Worm (Caenorhabditis elegans) whole organism, L1 larva: ENCODE data around the gene pqn-42.

Source experiments
- C34B4.2 ChIP-seq: sonication (generic microtip); optimal IDR thresholded peaks from 2 replicates; lab custom pipeline; 2017; ENCODE audit warnings: mild to moderate bottlenecking, missing genetic modification characterization, missing compliant biosample characterization
- Y116A8C.19 ChIP-seq: sonication (generic microtip); optimal IDR thresholded peaks from 2 replicates; lab custom pipeline; 2016; ENCODE audit warnings: missing compliant biosample characterization, missing genetic modification characterization, borderline replicate concordance
- aly-2 ChIP-seq: fragments of 150-350 bp; optimal IDR thresholded peaks from 2 replicates; lab custom pipeline; 2014; ENCODE audit warnings: missing biosample characterization, missing genetic modification characterization
- blmp-1 ChIP-seq: fragments of 150-350 bp; optimal IDR thresholded peaks from 2 replicates; lab custom pipeline; 2014; ENCODE audit warnings: missing biosample characterization, missing genetic modification characterization
- ceh-63 ChIP-seq: fragments of 200-800 bp; sonication (Bioruptor generic); optimal IDR thresholded peaks from 2 replicates; lab custom pipeline; 2018; ENCODE audit warnings: mild to moderate bottlenecking, missing genetic modification characterization, missing compliant biosample characterization
- ceh-82 ChIP-seq, 3 experiments: fragments of 150-350 bp in 1 of 3; sonication (generic microtip) in 2 of 3; optimal IDR thresholded peaks; 2 replicates each; lab custom pipeline; 2014 to 2017; ENCODE audit warnings: missing biosample characterization in 3 of 3, missing genetic modification characterization in 3 of 3
- elt-2 ChIP-seq: sonication (generic microtip); optimal IDR thresholded peaks from 2 replicates; lab custom pipeline; 2016; ENCODE audit warnings: missing genetic modification characterization, mild to moderate bottlenecking, inconsistent platforms, missing compliant biosample characterization, missing genetic modification reagents
- fkh-8 ChIP-seq: sonication (generic microtip); optimal IDR thresholded peaks from 2 replicates; lab custom pipeline; 2016; ENCODE audit warnings: mild to moderate bottlenecking, missing genetic modification characterization, missing compliant biosample characterization
- fos-1 ChIP-seq: fragments of 150-350 bp; optimal IDR thresholded peaks from 2 replicates; lab custom pipeline; 2014; ENCODE audit warnings: missing biosample characterization, missing genetic modification characterization
- hlh-4 ChIP-seq: sonication (generic microtip); optimal IDR thresholded peaks from 2 replicates; lab custom pipeline; 2016; ENCODE audit warnings: mild to moderate bottlenecking, missing genetic modification characterization, missing compliant biosample characterization
- isw-1 ChIP-seq: fragments of 200-800 bp; sonication (Bioruptor generic); IDR thresholded peaks from 2 replicates; pipeline ENCODE4 v1.3.6; 2022; ENCODE audit warnings: missing genetic modification characterization, missing compliant biosample characterization
- lin-13 ChIP-seq: fragments of 150-350 bp; optimal IDR thresholded peaks from 2 replicates; lab custom pipeline; 2014; ENCODE audit warnings: missing biosample characterization, missing genetic modification reagents, missing genetic modification characterization
- lin-14 ChIP-seq: fragments of 200-800 bp; sonication (Bioruptor generic); optimal IDR thresholded peaks from 2 replicates; lab custom pipeline; 2018; ENCODE audit warnings: mild to moderate bottlenecking, missing genetic modification characterization, moderate library complexity, missing compliant biosample characterization
- lin-35 ChIP-seq, 2 experiments: fragments of 150-350 bp; optimal IDR thresholded peaks; 2 replicates each; lab custom pipeline; 2014; ENCODE audit warnings: missing biosample characterization in 2 of 2, missing genetic modification characterization in 2 of 2, missing genetic modification reagents in 2 of 2
- mdl-1 ChIP-seq, 2 experiments: fragments of 150-350 bp; optimal IDR thresholded peaks; 2 replicates each; lab custom pipeline; 2014 to 2017; ENCODE audit warnings: missing biosample characterization in 2 of 2, missing genetic modification characterization in 2 of 2, inconsistent platforms in 1 of 2
- nhr-12 ChIP-seq: sonication (generic microtip); optimal IDR thresholded peaks from 2 replicates; lab custom pipeline; 2017; ENCODE audit warnings: missing biosample characterization, missing genetic modification characterization
- nhr-47 ChIP-seq: sonication (generic microtip); optimal IDR thresholded peaks from 2 replicates; lab custom pipeline; 2016; ENCODE audit warnings: mild to moderate bottlenecking, missing genetic modification characterization, moderate library complexity, missing compliant biosample characterization
- nhr-71 ChIP-seq: sonication (generic microtip); optimal IDR thresholded peaks from 2 replicates; lab custom pipeline; 2016; ENCODE audit warnings: mild to moderate bottlenecking, missing genetic modification characterization, moderate library complexity, missing compliant biosample characterization
- pag-3 ChIP-seq: sonication (generic microtip); optimal IDR thresholded peaks from 2 replicates; lab custom pipeline; 2017; ENCODE audit warnings: missing genetic modification characterization, mild to moderate bottlenecking, missing compliant biosample characterization, antibody characterized with exemption, borderline replicate concordance; ENCODE audit not compliant: insufficient read depth
- snu-23 ChIP-seq: sonication (generic microtip); optimal IDR thresholded peaks from 2 replicates; lab custom pipeline; 2016; ENCODE audit warnings: missing genetic modification characterization, missing compliant biosample characterization
- sox-4 ChIP-seq: sonication (generic microtip); optimal IDR thresholded peaks from 2 replicates; lab custom pipeline; 2016; ENCODE audit warnings: missing genetic modification characterization, missing compliant biosample characterization
- tbx-2 ChIP-seq: sonication (generic microtip); optimal IDR thresholded peaks from 2 replicates; lab custom pipeline; 2016; ENCODE audit warnings: missing genetic modification characterization, missing compliant biosample characterization
- unc-130 ChIP-seq: fragments of 150-350 bp; optimal IDR thresholded peaks from 2 replicates; lab custom pipeline; 2017; ENCODE audit warnings: missing biosample characterization, missing genetic modification characterization, inconsistent platforms
- unc-30 ChIP-seq: sonication (generic microtip); optimal IDR thresholded peaks from 2 replicates; lab custom pipeline; 2017; ENCODE audit warnings: missing biosample characterization, missing genetic modification characterization
- unc-98 ChIP-seq: fragments of 200-800 bp; sonication (Bioruptor generic); IDR thresholded peaks from 2 replicates; pipeline ENCODE4 v1.3.6; 2022; ENCODE audit warnings: missing genetic modification characterization, missing compliant biosample characterization
- vab-15 ChIP-seq: sonication (generic microtip); optimal IDR thresholded peaks from 2 replicates; lab custom pipeline; 2017; ENCODE audit warnings: missing genotype, mild to moderate bottlenecking, missing genetic modification characterization, missing compliant biosample characterization

pqn-42 gene

DNA sequence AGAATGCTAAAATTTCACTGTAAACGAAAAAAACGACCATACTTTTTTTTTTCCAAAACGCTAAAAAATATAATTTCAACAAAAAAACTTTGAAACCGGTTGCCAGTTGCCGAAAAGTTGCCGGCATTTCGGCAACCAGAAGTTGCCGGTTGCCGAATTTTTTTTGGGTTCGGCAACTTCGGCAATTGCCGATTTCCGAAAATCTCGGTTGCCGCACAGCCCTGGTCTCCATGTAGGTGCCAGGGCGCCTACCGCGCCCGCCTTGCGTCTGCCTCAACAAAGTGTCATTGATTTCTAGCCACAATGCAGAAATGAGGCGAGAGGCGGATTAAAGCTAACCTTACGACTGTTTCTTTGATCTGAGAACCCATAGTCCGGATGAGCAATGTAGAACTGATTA lies 47.7 kb downstream of the pqn-42 start:
- TF ChIP-seq C34B4.2 (tag; lab: Kevin White, UChicago) (no peak), vab-15 (tag; lab: Kevin White, UChicago) (no peak), mdl-1 (tag; optimal IDR thresholded peaks at IDR 0.05; lab: Kevin White, UChicago) (no peak), lin-14 (GFP tag; lab: Kevin White, UChicago) (no peak), unc-130 (no peak), fkh-8 (tag; lab: Kevin White, UChicago) (no peak), nhr-47 (tag; lab: Kevin White, UChicago) (no peak), ceh-63 (GFP tag; lab: Kevin White, UChicago) (no peak), Y116A8C.19 (no peak), nhr-71 (tag; lab: Kevin White, UChicago) (no peak), aly-2 (no peak), ceh-82 (tag; optimal IDR thresholded peaks at IDR 0.05; lab: Kevin White, UChicago) (no peak), blmp-1 (tag; lab: Kevin White, UChicago) (no peak), lin-35 (GFP tag; optimal IDR thresholded peaks at IDR 0.05; lab: Kevin White, UChicago) (no peak), isw-1 (GFP tag; lab: Robert Waterston, UW) (no peak), pag-3 (tag; lab: Kevin White, UChicago) (no peak), unc-98 (GFP tag; lab: Robert Waterston, UW) (no peak), sox-4 (tag; lab: Kevin White, UChicago) (no peak), snu-23 (GFP tag; lab: Kevin White, UChicago) (no peak), tbx-2 (no peak)

DNA sequence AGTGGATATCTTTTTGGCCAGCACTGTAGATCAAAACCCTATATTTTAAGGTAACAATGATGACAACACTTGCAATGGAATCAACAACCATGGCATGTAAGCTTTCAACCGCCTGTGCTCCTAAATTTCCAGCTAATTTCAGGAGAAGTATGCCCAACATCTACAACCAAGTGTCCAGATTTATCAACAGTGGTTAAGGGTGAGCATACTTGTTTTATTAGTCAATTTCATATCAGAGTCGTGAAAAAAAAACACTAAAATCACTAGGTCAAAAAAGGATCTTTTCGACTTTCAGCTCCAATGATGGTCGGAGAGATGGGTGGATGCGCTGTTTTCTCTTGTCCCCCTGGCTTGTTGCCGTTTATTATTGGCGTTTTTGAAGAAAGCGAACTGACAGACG lies 54.8 kb downstream of the pqn-42 start, which contains the start of gene F16G10.1:
TSS of gene F16G10.1 (plus strand) at position 301 of the 400 bp plus-strand sequence.
- TF ChIP-seq nhr-12 (tag; lab: Kevin White, UChicago) (no peak), unc-30 (tag; lab: Kevin White, UChicago) (no peak), elt-2 (tag; lab: Kevin White, UChicago) (no peak), lin-13 (no peak), fos-1 (tag; lab: Kevin White, UChicago) (no peak), hlh-4 (tag; lab: Kevin White, UChicago) (no peak)
